Worm (Caenorhabditis elegans) whole organism, L2 larva: ENCODE results near the gene Y57E12AL.6.

Experiments
- F13H6.1 ChIP-seq: sonication (generic microtip); optimal IDR thresholded peaks from 2 replicates; lab custom pipeline; 2016; ENCODE audit warnings: missing genetic modification characterization, missing compliant biosample characterization
- R02D3.7 ChIP-seq: fragments of 150-350 bp; optimal IDR thresholded peaks from 2 replicates; lab custom pipeline; 2014; ENCODE audit warnings: missing biosample characterization, missing genetic modification characterization
- ZK546.5 ChIP-seq: sonication (generic microtip); optimal IDR thresholded peaks from 2 replicates; lab custom pipeline; 2017; ENCODE audit warnings: missing biosample characterization, missing genetic modification characterization
- aly-2 ChIP-seq: fragments of 150-350 bp; optimal IDR thresholded peaks from 2 replicates; lab custom pipeline; 2014; ENCODE audit warnings: missing biosample characterization, missing genetic modification characterization
- blmp-1 ChIP-seq: sonication (generic microtip); optimal IDR thresholded peaks from 2 replicates; lab custom pipeline; 2017; ENCODE audit warnings: missing genetic modification characterization, mild to moderate bottlenecking, missing compliant biosample characterization, antibody characterized with exemption, moderate library complexity; ENCODE audit not compliant: insufficient read depth
- ceh-16 ChIP-seq: fragments of 150-350 bp; optimal IDR thresholded peaks from 2 replicates; lab custom pipeline; 2014; ENCODE audit warnings: missing biosample characterization, missing genetic modification characterization
- ceh-82 ChIP-seq: fragments of 150-350 bp; optimal IDR thresholded peaks from 2 replicates; lab custom pipeline; 2014; ENCODE audit warnings: missing biosample characterization, missing genetic modification characterization
- crh-2 ChIP-seq: sonication (generic microtip); optimal IDR thresholded peaks from 2 replicates; lab custom pipeline; 2017; ENCODE audit warnings: missing biosample characterization, missing genetic modification characterization
- dmd-4 ChIP-seq: sonication (generic microtip); optimal IDR thresholded peaks from 2 replicates; lab custom pipeline; 2017; ENCODE audit warnings: missing biosample characterization, missing genetic modification characterization
- elt-1 ChIP-seq: fragments of 150-350 bp; optimal IDR thresholded peaks from 2 replicates; lab custom pipeline; 2014; ENCODE audit warnings: missing biosample characterization, missing genetic modification characterization
- fos-1 ChIP-seq: fragments of 150-350 bp; optimal IDR thresholded peaks from 2 replicates; lab custom pipeline; 2014; ENCODE audit warnings: missing biosample characterization, missing genetic modification characterization
- gmeb-1 ChIP-seq: fragments of 150-350 bp; optimal IDR thresholded peaks from 2 replicates; lab custom pipeline; 2014; ENCODE audit warnings: missing biosample characterization, missing genetic modification characterization
- lin-39 ChIP-seq: fragments of 150-350 bp; optimal IDR thresholded peaks from 2 replicates; lab custom pipeline; 2014; ENCODE audit warnings: missing biosample characterization, missing genetic modification reagents, missing genetic modification characterization
- mab-5 ChIP-seq: fragments of 150-350 bp; optimal IDR thresholded peaks from 2 replicates; lab custom pipeline; 2014; ENCODE audit warnings: missing biosample characterization, missing genetic modification characterization
- mdl-1 ChIP-seq, 2 experiments: fragments of 150-350 bp in 1 of 2; sonication (generic microtip) in 1 of 2; optimal IDR thresholded peaks; 2 replicates each; lab custom pipeline; 2017; ENCODE audit warnings: missing biosample characterization in 2 of 2, missing genetic modification characterization in 2 of 2
- nhr-12 ChIP-seq: fragments of 150-350 bp; optimal IDR thresholded peaks from 2 replicates; lab custom pipeline; 2014; ENCODE audit warnings: missing biosample characterization, missing genetic modification characterization
- nhr-129 ChIP-seq: fragments of 150-350 bp; optimal IDR thresholded peaks from 2 replicates; lab custom pipeline; 2014; ENCODE audit warnings: missing biosample characterization, missing genetic modification characterization
- nhr-21 ChIP-seq: fragments of 150-350 bp; optimal IDR thresholded peaks from 2 replicates; lab custom pipeline; 2014; ENCODE audit warnings: missing biosample characterization, missing genetic modification characterization
- nhr-23 ChIP-seq: fragments of 150-350 bp; optimal IDR thresholded peaks from 2 replicates; lab custom pipeline; 2014; ENCODE audit warnings: missing biosample characterization, missing genetic modification reagents, missing genetic modification characterization
- nhr-237 ChIP-seq: fragments of 150-350 bp; optimal IDR thresholded peaks from 2 replicates; lab custom pipeline; 2014; ENCODE audit warnings: missing biosample characterization, missing genetic modification characterization
- nhr-25 ChIP-seq: fragments of 150-350 bp; sonication (generic microtip); optimal IDR thresholded peaks from 3 replicates; lab custom pipeline; 2014; ENCODE audit warnings: missing biosample characterization, missing genetic modification characterization
- sem-4 ChIP-seq: fragments of 150-350 bp; optimal IDR thresholded peaks from 2 replicates; lab custom pipeline; 2014; ENCODE audit warnings: missing biosample characterization, missing genetic modification reagents, missing genetic modification characterization
- sma-3 ChIP-seq: sonication (generic microtip); optimal IDR thresholded peaks from 2 replicates; lab custom pipeline; 2016; ENCODE audit warnings: missing genetic modification reagents, missing genetic modification characterization, missing compliant biosample characterization
- sma-9 ChIP-seq, 2 experiments: fragments of 150-350 bp in 1 of 2; sonication (generic microtip) in 1 of 2; optimal IDR thresholded peaks; 2 replicates each; lab custom pipeline; 2014 to 2016; ENCODE audit warnings: missing genetic modification characterization in 2 of 2, mild to moderate bottlenecking in 1 of 2, missing biosample characterization in 1 of 2, missing compliant biosample characterization in 1 of 2, missing genetic modification reagents in 1 of 2, moderate library complexity in 1 of 2
- snpc-4 ChIP-seq: fragments of 150-350 bp; optimal IDR thresholded peaks from 2 replicates; lab custom pipeline; 2014; ENCODE audit warnings: missing biosample characterization, missing genetic modification characterization
- unc-39 ChIP-seq: fragments of 150-350 bp; optimal IDR thresholded peaks from 2 replicates; lab custom pipeline; 2014; ENCODE audit warnings: missing biosample characterization, missing genetic modification characterization
- unc-55 ChIP-seq: fragments of 150-350 bp; sonication (generic microtip); optimal IDR thresholded peaks from 3 replicates; lab custom pipeline; 2014; ENCODE audit warnings: missing biosample characterization, missing genetic modification reagents, missing genetic modification characterization
- unc-62 ChIP-seq: fragments of 150-350 bp; optimal IDR thresholded peaks from 2 replicates; lab custom pipeline; 2014; ENCODE audit warnings: missing biosample characterization, missing genetic modification reagents, missing genetic modification characterization
- zag-1 ChIP-seq: fragments of 150-350 bp; optimal IDR thresholded peaks from 2 replicates; lab custom pipeline; 2014; ENCODE audit warnings: missing biosample characterization, missing genetic modification characterization
- ztf-11 ChIP-seq: sonication (generic microtip); optimal IDR thresholded peaks from 2 replicates; lab custom pipeline; 2017; ENCODE audit warnings: missing biosample characterization, missing genetic modification characterization
- ztf-4 ChIP-seq: fragments of 150-350 bp; optimal IDR thresholded peaks from 2 replicates; lab custom pipeline; 2014; ENCODE audit warnings: missing biosample characterization, missing genetic modification characterization

Gene Y57E12AL.6

ce11 chrV:7106499-7107152 lies 46.4 kb upstream of the Y57E12AL.6 start:
- TF ChIP-seq R02D3.7 (tag; lab: Kevin White, UChicago): no peak
- no peak for TF ChIP-seq ztf-11 (tag; lab: Kevin White, UChicago)
- no peak for TF ChIP-seq nhr-237 (tag; lab: Kevin White, UChicago)

ce11 chrV:7103247-7103646 lies 43.0 kb upstream of the Y57E12AL.6 start, which contains the start of gene odr-2:
Gene odr-2, plus strand, starts transcription at chrV:7103547.
- TF ChIP-seq fos-1 (tag; lab: Kevin White, UChicago): no peak

- TF ChIP-seq ztf-4 (tag; lab: Kevin White, UChicago) (no peak), nhr-23 (no peak), ZK546.5 (no peak)
Measured at ce11 chrV:7096811-7097210, 36.5 kb upstream of the Y57E12AL.6 start.

- no peak for TF ChIP-seq ceh-82 (tag; lab: Kevin White, UChicago)
- TF ChIP-seq ztf-4 (tag; lab: Kevin White, UChicago): no peak
- no peak for TF ChIP-seq mab-5
- TF ChIP-seq nhr-21 (tag; lab: Kevin White, UChicago): no peak
- no peak for TF ChIP-seq nhr-237 (tag; lab: Kevin White, UChicago)
- TF ChIP-seq elt-1 (tag; lab: Kevin White, UChicago): no peak
Measured at ce11 chrV:7096129-7096730, 36.0 kb upstream of the Y57E12AL.6 start.

- TF ChIP-seq aly-2 (no peak), sma-3 (GFP tag; lab: Kevin White, UChicago) (peak; percentile 14), dmd-4 (tag; lab: Kevin White, UChicago) (no peak), snpc-4 (tag; lab: Kevin White, UChicago) (no peak), fos-1 (tag; lab: Kevin White, UChicago) (peak; percentile 23), sem-4 (tag; lab: Kevin White, UChicago) (no peak), nhr-23 (no peak), mdl-1 (tag; optimal IDR thresholded peaks at IDR 0.05; lab: Kevin White, UChicago) (no peak), blmp-1 (tag; lab: Kevin White, UChicago) (no peak), sma-9 (GFP tag; optimal IDR thresholded peaks at IDR 0.05; lab: Kevin White, UChicago) (peak; percentile 38), sma-9 (tag; optimal IDR thresholded peaks at IDR 0.05; lab: Kevin White, UChicago) (no peak), ztf-11 (tag; lab: Kevin White, UChicago) (no peak), nhr-12 (no peak), nhr-129 (tag; lab: Kevin White, UChicago) (no peak), crh-2 (tag; lab: Kevin White, UChicago) (peak; percentile 16), lin-39 (no peak), F13H6.1 (tag; lab: Kevin White, UChicago) (peak; percentile 35), ZK546.5 (no peak), zag-1 (tag; lab: Kevin White, UChicago) (no peak), unc-62 (no peak), nhr-25 (tag; lab: Kevin White, UChicago) (no peak), unc-55 (GFP tag; lab: Kevin White, UChicago) (no peak), ceh-16 (tag; lab: Kevin White, UChicago) (no peak), unc-39 (tag; lab: Kevin White, UChicago) (no peak), gmeb-1 (tag; lab: Kevin White, UChicago) (no peak)
Measured at ce11 chrV:7095254-7095990, 35.2 kb upstream of the Y57E12AL.6 start.
